Fruit fly (Drosophila melanogaster) whole organism, embryonic: ENCODE measurements around the gene Rrp46.

Source experiments
- ATbp ChIP-seq: fragments of 200-800 bp; sonication (Bioruptor generic); optimal IDR thresholded peaks from 2 replicates; lab custom pipeline; 2017; ENCODE audit warnings: missing biosample characterization, mild to moderate bottlenecking, missing genetic modification characterization, missing genetic modification reagents
- B-H2 ChIP-seq: fragments of 200-800 bp; sonication (Bioruptor generic); optimal IDR thresholded peaks from 2 replicates; lab custom pipeline; 2018; ENCODE audit warnings: missing biosample characterization, mild to moderate bottlenecking, missing genetic modification characterization
- CG10147 ChIP-seq: fragments of 200-800 bp; sonication (Bioruptor generic); optimal IDR thresholded peaks from 2 replicates; lab custom pipeline; 2019; ENCODE audit warnings: missing biosample characterization, mild to moderate bottlenecking, missing genetic modification characterization, moderate library complexity
- CG10209 ChIP-seq: fragments of 200-800 bp; sonication (Bioruptor generic); optimal IDR thresholded peaks from 3 replicates; lab custom pipeline; 2017; ENCODE audit warnings: missing biosample characterization, mild to moderate bottlenecking, missing genetic modification characterization, missing genetic modification reagents
- CG11560 ChIP-seq: fragments of 200-800 bp; sonication (Bioruptor generic); IDR thresholded peaks from 3 replicates; pipeline ENCODE4 v1.3.6; 2022; ENCODE audit warnings: missing biosample characterization, missing genetic modification characterization
- CG12071 ChIP-seq: fragments of 200-800 bp; sonication (Bioruptor generic); optimal IDR thresholded peaks from 3 replicates; lab custom pipeline; 2018; ENCODE audit warnings: missing biosample characterization, mild to moderate bottlenecking, missing genetic modification characterization
- CG16815 ChIP-seq: fragments of 200-800 bp; sonication (Bioruptor generic); optimal IDR thresholded peaks from 3 replicates; lab custom pipeline; 2017; ENCODE audit warnings: missing biosample characterization, mild to moderate bottlenecking, missing genetic modification characterization
- CG18011 ChIP-seq: fragments of 200-800 bp; sonication (Bioruptor generic); optimal IDR thresholded peaks from 2 replicates; lab custom pipeline; 2017; ENCODE audit warnings: missing biosample characterization, missing genetic modification characterization, mild to moderate bottlenecking, moderate library complexity, missing genotype
- CG18599 ChIP-seq: fragments of 200-800 bp; sonication (Bioruptor generic); optimal IDR thresholded peaks from 3 replicates; lab custom pipeline; 2017; ENCODE audit warnings: missing biosample characterization, missing genetic modification characterization, mild to moderate bottlenecking, moderate library complexity, missing genetic modification reagents
- CG2120 ChIP-seq: fragments of 200-800 bp; sonication (Bioruptor generic); optimal IDR thresholded peaks from 3 replicates; lab custom pipeline; 2016; ENCODE audit warnings: missing biosample characterization, missing genetic modification characterization
- CG33213 ChIP-seq: fragments of 200-800 bp; sonication (Bioruptor generic); optimal IDR thresholded peaks from 3 replicates; lab custom pipeline; 2016; ENCODE audit warnings: missing biosample characterization, missing genetic modification characterization
- CG4707 ChIP-seq: fragments of 200-800 bp; sonication (Bioruptor generic); optimal IDR thresholded peaks from 2 replicates; lab custom pipeline; 2018; ENCODE audit warnings: missing biosample characterization, mild to moderate bottlenecking, missing genetic modification characterization, moderate library complexity
- CG7786 ChIP-seq: fragments of 200-800 bp; sonication (Bioruptor generic); optimal IDR thresholded peaks from 2 replicates; lab custom pipeline; 2016; ENCODE audit warnings: missing biosample characterization, missing genetic modification characterization
- CG7928 ChIP-seq: fragments of 200-800 bp; sonication (Bioruptor generic); optimal IDR thresholded peaks from 2 replicates; lab custom pipeline; 2017; ENCODE audit warnings: missing biosample characterization, mild to moderate bottlenecking, missing genetic modification characterization
- CG9932 ChIP-seq: fragments of 200-800 bp; sonication (Bioruptor generic); IDR thresholded peaks from 2 replicates; pipeline ENCODE4 v1.3.6; 2022; ENCODE audit warnings: missing biosample characterization, missing genetic modification characterization
- D ChIP-seq, 2 experiments: fragments of 200-800 bp in 1 of 2; fragments of >200 bp in 1 of 2; sonication (Bioruptor generic) in 1 of 2; optimal IDR thresholded peaks; 2 replicates in 1 of 2; 3 replicates in 1 of 2; lab custom pipeline; 2017; ENCODE audit warnings: mild to moderate bottlenecking in 1 of 2, missing biosample characterization in 1 of 2, missing genetic modification characterization in 1 of 2, missing genetic modification reagents in 1 of 2
- Ets65A ChIP-seq: fragments of 200-800 bp; sonication (Bioruptor generic); peaks from one replicate; lab custom pipeline; 2016; ENCODE audit warnings: missing biosample characterization, missing genetic modification characterization
- HLHmδ ChIP-seq: fragments of 200-800 bp; sonication (Bioruptor generic); optimal IDR thresholded peaks from 2 replicates; lab custom pipeline; 2018; ENCODE audit warnings: missing biosample characterization, mild to moderate bottlenecking, missing genetic modification characterization, moderate library complexity
- Hr3 ChIP-seq: fragments of 200-800 bp; sonication (Bioruptor generic); optimal IDR thresholded peaks from 3 replicates; lab custom pipeline; 2016; ENCODE audit warnings: missing biosample characterization, missing genetic modification characterization
- Hr39 ChIP-seq: fragments of >200 bp; optimal IDR thresholded peaks from 2 replicates; lab custom pipeline; 2017
- MBD-R2 ChIP-seq: fragments of 200-800 bp; sonication (Bioruptor generic); IDR thresholded peaks from 2 replicates; pipeline ENCODE4 v1.3.6; 2022; ENCODE audit warnings: missing biosample characterization, missing genetic modification characterization
- Mad ChIP-seq: fragments of 200-800 bp; sonication (Bioruptor generic); optimal IDR thresholded peaks from 2 replicates; lab custom pipeline; 2016; ENCODE audit warnings: missing biosample characterization, missing genetic modification characterization
- NC2α ChIP-seq: fragments of 200-800 bp; sonication (Bioruptor generic); optimal IDR thresholded peaks from 2 replicates; lab custom pipeline; 2016; ENCODE audit warnings: missing biosample characterization, missing genetic modification characterization
- NFAT ChIP-seq: fragments of 200-800 bp; sonication (Bioruptor generic); IDR thresholded peaks from 2 replicates; pipeline ENCODE4 v1.3.6; 2022; ENCODE audit warnings: missing biosample characterization, missing genetic modification characterization
- Oaz ChIP-seq: fragments of 200-800 bp; sonication (Bioruptor generic); IDR thresholded peaks from 2 replicates; pipeline ENCODE4 v1.3.6; 2022; ENCODE audit warnings: missing biosample characterization, missing genetic modification characterization
- PHDP ChIP-seq: fragments of 200-800 bp; sonication (Bioruptor generic); optimal IDR thresholded peaks from 3 replicates; lab custom pipeline; 2018; ENCODE audit warnings: missing biosample characterization, mild to moderate bottlenecking, missing genetic modification characterization, moderate library complexity
- Side ChIP-seq: fragments of 200-800 bp; sonication (Bioruptor generic); optimal IDR thresholded peaks from 2 replicates; lab custom pipeline; 2016; ENCODE audit warnings: missing biosample characterization, missing genetic modification characterization
- Sry-β ChIP-seq: fragments of 200-800 bp; sonication (Bioruptor generic); optimal IDR thresholded peaks from 2 replicates; lab custom pipeline; 2018; ENCODE audit warnings: missing biosample characterization, mild to moderate bottlenecking, missing genetic modification characterization, moderate library complexity
- Trl ChIP-seq, 3 experiments: fragments of >200 bp in 2 of 3; fragments of 200-800 bp in 1 of 3; sonication (Bioruptor generic) in 1 of 3; optimal IDR thresholded peaks; 2 replicates in 1 of 3; 3 replicates in 2 of 3; lab custom pipeline; 2016 to 2017; ENCODE audit warnings: missing biosample characterization in 1 of 3, missing genetic modification characterization in 1 of 3
- YL-1 ChIP-seq: fragments of 200-800 bp; sonication (Bioruptor generic); optimal IDR thresholded peaks from 3 replicates; lab custom pipeline; 2017; ENCODE audit warnings: missing biosample characterization, mild to moderate bottlenecking, missing genetic modification characterization
- amos ChIP-seq: fragments of 200-800 bp; sonication (Bioruptor generic); IDR thresholded peaks from 2 replicates; pipeline ENCODE4 v1.3.6; 2022; ENCODE audit warnings: missing biosample characterization, missing genetic modification characterization; ENCODE audit not compliant: partially characterized antibody
- bcd ChIP-seq: fragments of 200-800 bp; sonication (Bioruptor generic); optimal IDR thresholded peaks from 2 replicates; lab custom pipeline; 2017; ENCODE audit warnings: missing biosample characterization, mild to moderate bottlenecking, missing genetic modification characterization
- chm ChIP-seq: fragments of 200-800 bp; sonication (Bioruptor generic); IDR thresholded peaks from 2 replicates; pipeline ENCODE4 v1.3.6; 2022; ENCODE audit warnings: missing biosample characterization, missing genetic modification characterization
- crp ChIP-seq, 2 experiments: fragments of 200-800 bp; sonication (Bioruptor generic); optimal IDR thresholded peaks; 2 replicates in 1 of 2; 3 replicates in 1 of 2; lab custom pipeline; 2017; ENCODE audit warnings: missing biosample characterization in 2 of 2, missing genetic modification characterization in 2 of 2, mild to moderate bottlenecking in 1 of 2, moderate library complexity in 1 of 2
- dmrt11E ChIP-seq: fragments of 200-800 bp; sonication (Bioruptor generic); optimal IDR thresholded peaks from 3 replicates; lab custom pipeline; 2018; ENCODE audit warnings: missing biosample characterization, mild to moderate bottlenecking, missing genetic modification characterization, moderate library complexity
- fd64A ChIP-seq: fragments of 200-800 bp; sonication (Bioruptor generic); optimal IDR thresholded peaks from 3 replicates; lab custom pipeline; 2018; ENCODE audit warnings: missing biosample characterization, mild to moderate bottlenecking, missing genetic modification characterization
- luna ChIP-seq: fragments of 200-800 bp; sonication (Bioruptor generic); optimal IDR thresholded peaks from 2 replicates; lab custom pipeline; 2016; ENCODE audit warnings: missing biosample characterization, missing genetic modification characterization
- oc ChIP-seq: fragments of 200-800 bp; sonication (Bioruptor generic); optimal IDR thresholded peaks from 2 replicates; lab custom pipeline; 2018; ENCODE audit warnings: missing biosample characterization, mild to moderate bottlenecking, missing genetic modification characterization, moderate library complexity
- onecut ChIP-seq: fragments of 200-800 bp; sonication (Bioruptor generic); IDR thresholded peaks from 2 replicates; pipeline ENCODE4 v1.3.6; 2022; ENCODE audit warnings: missing biosample characterization, missing genetic modification characterization
- pnt ChIP-seq: fragments of 200-800 bp; sonication (Bioruptor generic); optimal IDR thresholded peaks from 3 replicates; lab custom pipeline; 2016; ENCODE audit warnings: missing biosample characterization, missing genetic modification characterization
- pros ChIP-seq: fragments of 200-800 bp; sonication (Bioruptor generic); optimal IDR thresholded peaks from 3 replicates; lab custom pipeline; 2019; ENCODE audit warnings: missing biosample characterization, mild to moderate bottlenecking, missing genetic modification characterization, moderate library complexity
- ranshi ChIP-seq: fragments of 200-800 bp; sonication (Bioruptor generic); IDR thresholded peaks from 2 replicates; pipeline ENCODE4 v1.3.6; 2022; ENCODE audit warnings: missing biosample characterization, missing genetic modification characterization
- sd ChIP-seq: fragments of 200-800 bp; sonication (Bioruptor generic); optimal IDR thresholded peaks from 3 replicates; lab custom pipeline; 2018; ENCODE audit warnings: missing biosample characterization, mild to moderate bottlenecking, missing genetic modification characterization, moderate library complexity
- sqz ChIP-seq: fragments of 200-800 bp; sonication (Bioruptor generic); optimal IDR thresholded peaks from 3 replicates; lab custom pipeline; 2018; ENCODE audit warnings: missing biosample characterization, mild to moderate bottlenecking, missing genetic modification characterization
- tgo ChIP-seq: fragments of 200-800 bp; sonication (Bioruptor generic); IDR thresholded peaks from 3 replicates; pipeline ENCODE4 v1.3.6; 2022; ENCODE audit warnings: missing biosample characterization, missing genetic modification characterization
- unc-4 ChIP-seq: fragments of 200-800 bp; sonication (Bioruptor generic); IDR thresholded peaks from 2 replicates; pipeline ENCODE4 v1.3.6; 2022; ENCODE audit warnings: missing biosample characterization, missing genetic modification characterization; ENCODE audit not compliant: partially characterized antibody
- yki ChIP-seq: fragments of >200 bp; optimal IDR thresholded peaks from 3 replicates; lab custom pipeline; 2018
- zen ChIP-seq: fragments of 200-800 bp; sonication (Bioruptor generic); optimal IDR thresholded peaks from 3 replicates; lab custom pipeline; 2018; ENCODE audit warnings: missing biosample characterization, mild to moderate bottlenecking, missing genetic modification characterization, moderate library complexity

Rrp46 gene

DNA sequence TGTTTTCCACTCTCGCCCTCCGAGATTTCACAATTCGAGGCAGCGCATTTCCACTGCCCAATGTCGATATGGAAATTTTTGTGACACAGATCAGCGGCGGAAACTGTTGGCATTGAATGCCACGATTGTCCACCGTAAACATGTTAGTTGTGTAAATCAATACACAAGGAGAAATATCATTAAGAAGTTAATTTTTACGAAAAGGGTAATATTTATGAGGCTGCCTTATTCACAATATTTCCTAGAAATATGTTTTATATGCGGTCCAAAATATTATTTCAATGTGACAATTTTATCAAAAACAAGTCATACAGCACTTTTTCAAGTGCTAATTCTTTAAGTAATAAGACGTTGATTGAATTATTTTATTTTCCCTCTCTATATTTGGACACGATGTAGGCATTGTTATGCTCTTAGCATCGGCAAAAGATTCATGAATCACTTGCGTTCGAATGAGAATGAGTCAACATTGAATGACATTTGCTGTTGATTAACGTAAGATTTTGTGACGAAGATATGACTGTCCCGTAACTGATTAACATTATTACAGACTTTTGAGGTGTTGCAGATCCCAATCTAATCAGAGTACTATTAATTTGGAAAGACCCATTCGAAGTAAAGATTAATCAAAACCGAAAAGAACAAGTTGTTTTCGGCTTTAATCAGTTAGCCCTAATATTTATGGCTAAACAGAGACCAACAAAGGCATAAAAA lies 19.3 kb upstream of the Rrp46 start (continued):
- TF ChIP-seq Mad (GFP tag; lab: Kevin White, UChicago) (peak; percentile 61), CG10147 (GFP tag; lab: Kevin White, UChicago) (peak; percentile 55), ATbp (GFP tag; lab: Kevin White, UChicago) (peak; percentile 70), amos (GFP tag; lab: Robert Waterston, UW) (no peak), CG18599 (peak; percentile 62), HLHmδ (GFP tag; lab: Kevin White, UChicago) (no peak), sqz (peak; percentile 24), ranshi (GFP tag; lab: Robert Waterston, UW) (peak; percentile 80; the same call in 1 of the 2 replicates), dmrt11E (tag; lab: Kevin White, UChicago) (peak; percentile 11), CG4707 (GFP tag; lab: Kevin White, UChicago) (peak; percentile 39), CG11560 (no peak), CG9932 (GFP tag; lab: Robert Waterston, UW) (peak; percentile 80), Ets65A (GFP tag; lab: Kevin White, UChicago) (peak; percentile 86), CG10209 (GFP tag; lab: Kevin White, UChicago) (peak; percentile 85), D (optimal IDR thresholded peaks at IDR 0.05; lab: Kevin White, UChicago) (no peak), D (GFP tag; optimal IDR thresholded peaks at IDR 0.05; lab: Kevin White, UChicago) (peak; percentile 45), Sry-β (GFP tag; lab: Kevin White, UChicago) (peak; percentile 25), NFAT (GFP tag; lab: Robert Waterston, UW) (peak; percentile 69), CG33213 (peak; percentile 43), PHDP (tag; lab: Kevin White, UChicago) (peak; percentile 91), crp (GFP tag; optimal IDR thresholded peaks at IDR 0.05; lab: Kevin White, UChicago) (peak in 1 of 2 experiments; percentile 39), onecut (GFP tag; lab: Robert Waterston, UW) (peak; percentile 61), CG18011 (GFP tag; lab: Kevin White, UChicago) (peak; percentile 42), B-H2 (GFP tag; lab: Kevin White, UChicago) (no peak), CG16815 (GFP tag; lab: Kevin White, UChicago) (no peak), sd (tag; lab: Kevin White, UChicago) (peak; percentile 83), Side (GFP tag; lab: Kevin White, UChicago) (peak; percentile 64), zen (tag; lab: Kevin White, UChicago) (no peak), oc (tag; lab: Kevin White, UChicago) (peak; percentile 89), tgo (GFP tag; lab: Robert Waterston, UW) (peak; percentile 90), Hr39 (no peak), YL-1 (GFP tag; lab: Kevin White, UChicago) (peak; percentile 40), Trl (optimal IDR thresholded peaks at IDR 0.05; lab: Kevin White, UChicago) (no peak), Trl (GFP tag; optimal IDR thresholded peaks at IDR 0.05; lab: Kevin White, UChicago) (peak; percentile 81), CG7786 (GFP tag; lab: Kevin White, UChicago) (peak; percentile 68), chm (peak; percentile 67; the same call in 1 of the 2 replicates), Hr3 (GFP tag; lab: Kevin White, UChicago) (peak; percentile 85), NC2α (GFP tag; lab: Kevin White, UChicago) (peak; percentile 43), unc-4 (GFP tag; lab: Robert Waterston, UW) (no peak), MBD-R2 (peak; percentile 63), bcd (peak; percentile 60), fd64A (GFP tag; lab: Kevin White, UChicago) (peak; percentile 23), yki (no peak), pros (GFP tag; lab: Kevin White, UChicago) (no peak), luna (GFP tag; lab: Kevin White, UChicago) (peak; percentile 75), pnt (GFP tag; lab: Kevin White, UChicago) (peak; percentile 64), Oaz (GFP tag; lab: Robert Waterston, UW) (peak; percentile 82), CG7928 (GFP tag; lab: Kevin White, UChicago) (peak; percentile 5), CG12071 (peak; percentile 86), CG2120 (GFP tag; lab: Kevin White, UChicago) (peak; percentile 86)
